Worm (Caenorhabditis elegans) whole organism, young adult: ENCODE results near the gene ndua-8.

Experiments
- ama-1 ChIP-seq, 3 experiments: fragments of 150-350 bp in 1 of 3; sonication (generic microtip) in 2 of 3; optimal IDR thresholded peaks; 2 replicates each; lab custom pipeline; 2014 to 2018; ENCODE audit warnings: missing biosample characterization in 2 of 3, missing genetic modification characterization in 2 of 3, missing genetic modification reagents in 2 of 3
- hmg-20 ChIP-seq: fragments of 200-800 bp; sonication (Bioruptor generic); IDR thresholded peaks from 2 replicates; pipeline ENCODE4 v1.3.6; 2022; ENCODE audit warnings: missing genetic modification reagents, missing genetic modification characterization, missing compliant biosample characterization
- lsl-1 ChIP-seq: fragments of 200-800 bp; sonication (Bioruptor generic); optimal IDR thresholded peaks from 2 replicates; lab custom pipeline; 2018; ENCODE audit warnings: mild to moderate bottlenecking, missing genetic modification characterization, moderate library complexity, missing compliant biosample characterization

DNA sequence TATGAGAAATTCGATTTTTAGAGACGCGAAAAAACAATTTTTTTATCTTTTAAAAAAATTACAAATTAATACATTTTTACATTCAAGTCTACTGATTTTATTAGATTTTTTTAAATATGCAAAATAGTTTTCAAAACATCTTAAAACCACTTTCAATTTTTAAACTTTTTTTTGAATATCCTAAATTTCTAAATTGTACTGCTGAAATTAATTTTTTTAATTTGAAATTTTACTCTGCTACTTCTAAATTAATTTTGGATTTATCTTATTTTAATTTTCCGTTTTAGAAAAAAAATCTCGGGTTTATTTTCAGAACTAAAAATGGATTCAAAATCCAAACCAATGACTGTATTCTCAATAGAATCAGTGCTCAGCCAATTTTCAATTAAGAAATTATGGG, 50.1 kb downstream of the ndua-8 start, which contains the start of gene Y71H2B.8:
- TF ChIP-seq ama-1 (optimal IDR thresholded peaks at IDR 0.05; lab: Kevin White, UChicago), result no peak
- no peak for TF ChIP-seq ama-1 (GFP tag; optimal IDR thresholded peaks at IDR 0.05; lab: Kevin White, UChicago)
- no peak for TF ChIP-seq lsl-1 (GFP tag; lab: Kevin White, UChicago)
- no peak for TF ChIP-seq hmg-20 (GFP tag; lab: Robert Waterston, UW)
